Worm (Caenorhabditis elegans) whole organism, L2 larva: Measurements from ENCODE around the gene K02D10.1.

Experiments
- C34F6.9 ChIP-seq: fragments of 150-350 bp; optimal IDR thresholded peaks from 2 replicates; lab custom pipeline; 2014; ENCODE audit warnings: missing biosample characterization, missing genetic modification characterization
- F13H6.1 ChIP-seq: sonication (generic microtip); optimal IDR thresholded peaks from 2 replicates; lab custom pipeline; 2016; ENCODE audit warnings: missing genetic modification characterization, missing compliant biosample characterization
- R02D3.7 ChIP-seq: fragments of 150-350 bp; optimal IDR thresholded peaks from 2 replicates; lab custom pipeline; 2014; ENCODE audit warnings: missing biosample characterization, missing genetic modification characterization
- Y55F3AM.14 ChIP-seq: fragments of 200-800 bp; sonication (Bioruptor generic); optimal IDR thresholded peaks from 2 replicates; lab custom pipeline; 2018; ENCODE audit warnings: mild to moderate bottlenecking, missing genetic modification characterization, missing compliant biosample characterization
- ZK546.5 ChIP-seq: sonication (generic microtip); optimal IDR thresholded peaks from 2 replicates; lab custom pipeline; 2017; ENCODE audit warnings: missing biosample characterization, missing genetic modification characterization
- alr-1 ChIP-seq: fragments of 150-350 bp; optimal IDR thresholded peaks from 2 replicates; lab custom pipeline; 2014; ENCODE audit warnings: missing biosample characterization, missing genetic modification characterization
- aly-2 ChIP-seq: fragments of 150-350 bp; optimal IDR thresholded peaks from 2 replicates; lab custom pipeline; 2014; ENCODE audit warnings: missing biosample characterization, missing genetic modification characterization
- ama-1 ChIP-seq: fragments of 150-350 bp; optimal IDR thresholded peaks from 2 replicates; lab custom pipeline; 2018; ENCODE audit warnings: inconsistent platforms
- blmp-1 ChIP-seq: sonication (generic microtip); optimal IDR thresholded peaks from 2 replicates; lab custom pipeline; 2017; ENCODE audit warnings: missing genetic modification characterization, mild to moderate bottlenecking, missing compliant biosample characterization, antibody characterized with exemption, moderate library complexity; ENCODE audit not compliant: insufficient read depth
- crh-2 ChIP-seq: sonication (generic microtip); optimal IDR thresholded peaks from 2 replicates; lab custom pipeline; 2017; ENCODE audit warnings: missing biosample characterization, missing genetic modification characterization
- elt-1 ChIP-seq: fragments of 150-350 bp; optimal IDR thresholded peaks from 2 replicates; lab custom pipeline; 2014; ENCODE audit warnings: missing biosample characterization, missing genetic modification characterization
- elt-3 ChIP-seq: sonication (generic microtip); optimal IDR thresholded peaks from 2 replicates; lab custom pipeline; 2017; ENCODE audit warnings: missing biosample characterization, missing genetic modification characterization
- fos-1 ChIP-seq: fragments of 150-350 bp; optimal IDR thresholded peaks from 2 replicates; lab custom pipeline; 2014; ENCODE audit warnings: missing biosample characterization, missing genetic modification characterization
- lin-13 ChIP-seq: fragments of 150-350 bp; optimal IDR thresholded peaks from 2 replicates; lab custom pipeline; 2014; ENCODE audit warnings: missing biosample characterization, missing genetic modification reagents, missing genetic modification characterization
- lin-39 ChIP-seq: fragments of 150-350 bp; optimal IDR thresholded peaks from 2 replicates; lab custom pipeline; 2014; ENCODE audit warnings: missing biosample characterization, missing genetic modification reagents, missing genetic modification characterization
- lsy-2 ChIP-seq, 2 experiments: fragments of 150-350 bp in 1 of 2; sonication (generic microtip) in 1 of 2; optimal IDR thresholded peaks; 2 replicates each; lab custom pipeline; 2014 to 2017; ENCODE audit warnings: missing biosample characterization in 2 of 2, missing genetic modification characterization in 2 of 2
- mab-5 ChIP-seq: fragments of 150-350 bp; optimal IDR thresholded peaks from 2 replicates; lab custom pipeline; 2014; ENCODE audit warnings: missing biosample characterization, missing genetic modification characterization
- mbf-1 ChIP-seq: sonication (generic microtip); optimal IDR thresholded peaks from 2 replicates; lab custom pipeline; 2017; ENCODE audit warnings: missing biosample characterization, missing genetic modification characterization
- nhr-10 ChIP-seq: sonication (generic microtip); optimal IDR thresholded peaks from 2 replicates; lab custom pipeline; 2017; ENCODE audit warnings: missing biosample characterization, missing genetic modification characterization
- nhr-11 ChIP-seq: fragments of 150-350 bp; optimal IDR thresholded peaks from 2 replicates; lab custom pipeline; 2014; ENCODE audit warnings: missing biosample characterization, missing genetic modification characterization
- nhr-129 ChIP-seq: fragments of 150-350 bp; optimal IDR thresholded peaks from 2 replicates; lab custom pipeline; 2014; ENCODE audit warnings: missing biosample characterization, missing genetic modification characterization
- nhr-21 ChIP-seq: fragments of 150-350 bp; optimal IDR thresholded peaks from 2 replicates; lab custom pipeline; 2014; ENCODE audit warnings: missing biosample characterization, missing genetic modification characterization
- nhr-23 ChIP-seq: fragments of 150-350 bp; optimal IDR thresholded peaks from 2 replicates; lab custom pipeline; 2014; ENCODE audit warnings: missing biosample characterization, missing genetic modification reagents, missing genetic modification characterization
- nhr-237 ChIP-seq: fragments of 150-350 bp; optimal IDR thresholded peaks from 2 replicates; lab custom pipeline; 2014; ENCODE audit warnings: missing biosample characterization, missing genetic modification characterization
- nhr-25 ChIP-seq: fragments of 150-350 bp; sonication (generic microtip); optimal IDR thresholded peaks from 3 replicates; lab custom pipeline; 2014; ENCODE audit warnings: missing biosample characterization, missing genetic modification characterization
- nhr-6 ChIP-seq: fragments of 150-350 bp; optimal IDR thresholded peaks from 2 replicates; lab custom pipeline; 2014; ENCODE audit warnings: missing biosample characterization, missing genetic modification characterization
- nhr-77 ChIP-seq: fragments of 150-350 bp; optimal IDR thresholded peaks from 2 replicates; lab custom pipeline; 2014; ENCODE audit warnings: missing biosample characterization, missing genetic modification characterization
- peb-1 ChIP-seq: fragments of 150-350 bp; optimal IDR thresholded peaks from 2 replicates; lab custom pipeline; 2014; ENCODE audit warnings: missing biosample characterization, missing genetic modification characterization
- sem-4 ChIP-seq: fragments of 150-350 bp; optimal IDR thresholded peaks from 2 replicates; lab custom pipeline; 2014; ENCODE audit warnings: missing biosample characterization, missing genetic modification reagents, missing genetic modification characterization
- skn-1 ChIP-seq: sonication (generic microtip); optimal IDR thresholded peaks from 2 replicates; lab custom pipeline; 2017; ENCODE audit warnings: missing biosample characterization, missing genetic modification characterization
- sma-9 ChIP-seq, 2 experiments: fragments of 150-350 bp in 1 of 2; sonication (generic microtip) in 1 of 2; optimal IDR thresholded peaks; 2 replicates each; lab custom pipeline; 2014 to 2016; ENCODE audit warnings: missing genetic modification characterization in 2 of 2, mild to moderate bottlenecking in 1 of 2, missing biosample characterization in 1 of 2, missing compliant biosample characterization in 1 of 2, missing genetic modification reagents in 1 of 2, moderate library complexity in 1 of 2
- unc-39 ChIP-seq: fragments of 150-350 bp; optimal IDR thresholded peaks from 2 replicates; lab custom pipeline; 2014; ENCODE audit warnings: missing biosample characterization, missing genetic modification characterization
- unc-55 ChIP-seq: fragments of 150-350 bp; sonication (generic microtip); optimal IDR thresholded peaks from 3 replicates; lab custom pipeline; 2014; ENCODE audit warnings: missing biosample characterization, missing genetic modification reagents, missing genetic modification characterization
- unc-62 ChIP-seq: fragments of 150-350 bp; optimal IDR thresholded peaks from 2 replicates; lab custom pipeline; 2014; ENCODE audit warnings: missing biosample characterization, missing genetic modification reagents, missing genetic modification characterization
- zag-1 ChIP-seq: fragments of 150-350 bp; optimal IDR thresholded peaks from 2 replicates; lab custom pipeline; 2014; ENCODE audit warnings: missing biosample characterization, missing genetic modification characterization
- ztf-1 ChIP-seq: fragments of 200-800 bp; sonication (Bioruptor generic); conservative IDR thresholded peaks from 2 replicates; pipeline ENCODE4 v1.3.6; 2022; ENCODE audit warnings: missing genetic modification characterization, missing compliant biosample characterization
- ztf-11 ChIP-seq: sonication (generic microtip); optimal IDR thresholded peaks from 2 replicates; lab custom pipeline; 2017; ENCODE audit warnings: missing biosample characterization, missing genetic modification characterization
- ztf-4 ChIP-seq: fragments of 150-350 bp; optimal IDR thresholded peaks from 2 replicates; lab custom pipeline; 2014; ENCODE audit warnings: missing biosample characterization, missing genetic modification characterization

The K02D10.1 gene

DNA sequence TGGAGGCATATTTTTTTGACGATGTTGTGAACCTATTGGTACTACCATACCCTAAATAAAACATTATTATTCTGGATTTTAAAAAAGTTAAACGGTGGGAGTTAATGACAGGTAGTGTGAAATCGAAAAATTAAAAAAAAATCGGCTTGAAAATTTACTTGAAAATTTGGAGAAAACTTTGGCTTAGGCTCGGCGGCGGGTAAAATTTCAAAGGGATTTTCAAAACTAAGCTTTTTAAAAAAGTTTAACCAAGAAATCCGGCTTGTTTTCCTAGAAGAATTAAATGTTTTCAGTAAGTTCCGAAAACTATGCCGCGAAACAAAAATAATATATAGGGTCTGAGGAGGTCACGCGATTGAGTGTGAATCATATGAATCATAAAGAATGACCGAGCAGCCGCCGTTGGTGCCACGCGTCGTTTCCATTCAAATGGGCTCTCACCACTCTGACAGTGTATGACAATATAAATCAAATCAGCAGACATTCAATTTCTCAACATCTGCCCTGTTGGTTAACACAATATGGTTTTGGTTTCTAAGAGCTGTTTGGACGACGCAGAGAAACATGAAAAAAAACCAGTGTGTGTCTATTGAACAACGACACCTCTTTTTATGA lies 8.2 kb upstream of the K02D10.1 start, which contains the start of gene aak-1:
aak-1 (minus strand) TSS at position 51 of the 615 bp plus-strand sequence.
- TF ChIP-seq lsy-2 (tag; optimal IDR thresholded peaks at IDR 0.05; lab: Kevin White, UChicago) (no peak), R02D3.7 (tag; lab: Kevin White, UChicago) (no peak), nhr-129 (tag; lab: Kevin White, UChicago) (peak; percentile 5), ama-1 (lab: Kevin White, UChicago) (no peak), nhr-10 (no peak)

DNA sequence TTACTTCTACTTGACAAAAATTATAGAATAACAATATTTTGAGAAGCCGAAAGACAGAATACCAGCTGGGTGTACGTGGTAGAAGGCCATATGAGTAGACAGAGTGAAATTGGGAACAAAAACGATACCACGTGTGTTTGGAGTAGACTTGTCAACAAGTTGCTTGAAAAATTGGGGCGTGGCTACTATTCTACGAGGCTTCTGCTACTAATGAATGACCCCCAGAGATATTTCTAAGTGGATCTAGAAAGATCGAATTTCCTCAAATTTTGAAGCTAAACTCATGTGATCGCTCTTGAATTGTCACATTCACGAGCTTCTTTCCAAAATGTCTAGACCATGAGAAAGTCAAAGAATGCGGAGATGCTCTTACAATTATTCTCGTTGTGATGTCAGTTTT lies 7.3 kb upstream of the K02D10.1 start:
- no peak for TF ChIP-seq crh-2
- TF ChIP-seq mbf-1 (tag; lab: Kevin White, UChicago), result no peak
- no peak for TF ChIP-seq zag-1 (tag; lab: Kevin White, UChicago)
- no peak for TF ChIP-seq nhr-21
- no peak for TF ChIP-seq peb-1 (tag; lab: Kevin White, UChicago)

DNA sequence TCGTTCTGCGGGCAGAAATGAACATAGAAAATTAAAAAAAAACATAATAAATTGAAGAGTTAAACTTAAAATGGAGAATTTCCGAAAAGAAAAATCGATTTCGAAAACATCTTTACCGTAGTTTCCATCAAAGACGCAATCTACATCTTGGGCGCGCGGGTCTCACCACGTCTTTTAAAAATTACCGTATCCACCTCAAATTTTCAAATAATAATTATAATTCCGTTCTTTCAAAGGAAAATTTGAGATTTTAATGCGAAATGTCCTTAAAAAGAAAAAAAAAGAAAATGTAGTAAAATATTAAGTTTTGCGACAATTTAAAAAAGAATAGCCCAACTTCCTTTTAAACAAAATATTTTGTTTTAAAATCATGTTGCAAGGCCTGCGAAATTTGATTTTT lies 6.2 kb upstream of the K02D10.1 start:
- no peak for TF ChIP-seq elt-3 (tag; lab: Kevin White, UChicago)
- TF ChIP-seq unc-55 (GFP tag; lab: Kevin White, UChicago), result no peak
- TF ChIP-seq skn-1 (tag; lab: Kevin White, UChicago), result no peak
- no peak for TF ChIP-seq zag-1 (tag; lab: Kevin White, UChicago)
- TF ChIP-seq Y55F3AM.14 (GFP tag; lab: Kevin White, UChicago), result no peak
- TF ChIP-seq nhr-21, result no peak
- TF ChIP-seq unc-39 (tag; lab: Kevin White, UChicago), result no peak
- TF ChIP-seq nhr-11, result no peak
- no peak for TF ChIP-seq nhr-23 (tag; lab: Kevin White, UChicago)
- no peak for TF ChIP-seq C34F6.9 (tag; lab: Kevin White, UChicago)
- TF ChIP-seq nhr-77 (tag; lab: Kevin White, UChicago), result no peak
- no peak for TF ChIP-seq lin-13 (GFP tag; lab: Kevin White, UChicago)
- TF ChIP-seq aly-2, result no peak
- no peak for TF ChIP-seq ztf-11 (tag; lab: Kevin White, UChicago)

DNA sequence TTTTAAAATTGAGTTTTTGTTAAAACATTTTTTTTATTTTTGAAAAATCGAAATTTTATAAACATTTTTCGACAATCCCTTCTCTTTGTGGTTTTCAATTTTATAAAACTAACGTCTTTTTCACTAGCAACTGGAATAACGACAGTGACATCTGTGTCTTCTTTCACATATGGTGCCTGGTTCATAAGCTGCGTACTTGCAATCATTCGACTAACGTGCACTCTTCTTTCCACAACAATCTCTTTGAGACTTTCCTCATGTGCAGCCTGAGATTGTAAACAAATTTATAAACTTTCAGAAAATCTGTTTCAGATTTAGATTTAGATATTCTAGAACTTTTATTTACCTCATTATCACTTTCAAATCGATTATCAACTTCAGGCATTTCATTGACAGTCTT lies 4.3 kb upstream of the K02D10.1 start:
- no peak for TF ChIP-seq nhr-237 (tag; lab: Kevin White, UChicago)
- no peak for TF ChIP-seq mbf-1 (tag; lab: Kevin White, UChicago)
- TF ChIP-seq ZK546.5 (tag; lab: Kevin White, UChicago), result no peak
- TF ChIP-seq aly-2, result no peak
- TF ChIP-seq unc-55 (GFP tag; lab: Kevin White, UChicago), result no peak
- TF ChIP-seq fos-1, result no peak
- TF ChIP-seq alr-1 (tag; lab: Kevin White, UChicago), result no peak
- no peak for TF ChIP-seq nhr-10
- TF ChIP-seq crh-2, result no peak
- TF ChIP-seq elt-1 (tag; lab: Kevin White, UChicago), result no peak
- TF ChIP-seq nhr-129 (tag; lab: Kevin White, UChicago), result no peak
- no peak for TF ChIP-seq lin-39 (tag; lab: Kevin White, UChicago)
- no peak for TF ChIP-seq peb-1 (tag; lab: Kevin White, UChicago)
- no peak for TF ChIP-seq R02D3.7 (tag; lab: Kevin White, UChicago)
- no peak for TF ChIP-seq nhr-6

ce11 chrIII:8766467-8766866 lies 2.9 kb upstream of the K02D10.1 start:
- TF ChIP-seq blmp-1 (tag; lab: Kevin White, UChicago) (no peak), R02D3.7 (tag; lab: Kevin White, UChicago) (no peak), F13H6.1 (tag; lab: Kevin White, UChicago) (no peak), mbf-1 (tag; lab: Kevin White, UChicago) (no peak), unc-62 (GFP tag; lab: Kevin White, UChicago) (no peak), elt-3 (tag; lab: Kevin White, UChicago) (no peak), ztf-1 (no peak), unc-39 (tag; lab: Kevin White, UChicago) (no peak), peb-1 (tag; lab: Kevin White, UChicago) (no peak), ZK546.5 (tag; lab: Kevin White, UChicago) (no peak), ztf-4 (tag; lab: Kevin White, UChicago) (no peak), mab-5 (tag; lab: Kevin White, UChicago) (no peak), nhr-11 (no peak), Y55F3AM.14 (GFP tag; lab: Kevin White, UChicago) (no peak), sma-9 (GFP tag; optimal IDR thresholded peaks at IDR 0.05; lab: Kevin White, UChicago) (no peak), sma-9 (tag; optimal IDR thresholded peaks at IDR 0.05; lab: Kevin White, UChicago) (no peak), sem-4 (tag; lab: Kevin White, UChicago) (no peak), nhr-25 (tag; lab: Kevin White, UChicago) (no peak), lin-13 (GFP tag; lab: Kevin White, UChicago) (no peak)
- TF ChIP-seq, all 48 proteins: peak for 0
